Worm (Caenorhabditis elegans) whole organism, midembryonic: ENCODE data around the gene glr-4.
A peak's percentile ranks its signal among the peaks of the same experiment; 100 is the strongest.

Experiments
- cog-1 ChIP-seq: sonication (generic microtip); optimal IDR thresholded peaks from 2 replicates; lab custom pipeline; 2016; ENCODE audit warnings: missing genetic modification characterization, missing compliant biosample characterization
- flt-1 ChIP-seq: fragments of 200-800 bp; sonication (Bioruptor generic); IDR thresholded peaks from 2 replicates; pipeline ENCODE4 v1.3.6; 2022; ENCODE audit warnings: missing genetic modification characterization, missing compliant biosample characterization
- klf-2 ChIP-seq: fragments of 200-800 bp; sonication (Bioruptor generic); conservative IDR thresholded peaks from 2 replicates; pipeline ENCODE4 v1.3.6; 2022; ENCODE audit warnings: missing genetic modification reagents, missing genetic modification characterization, missing compliant biosample characterization
- ztf-23 ChIP-seq: fragments of 200-800 bp; sonication (Bioruptor generic); IDR thresholded peaks from 2 replicates; pipeline ENCODE4 v1.3.6; 2022; ENCODE audit warnings: missing genetic modification reagents, missing genetic modification characterization, missing compliant biosample characterization
- ztf-29 ChIP-seq: fragments of 200-800 bp; sonication (Bioruptor generic); IDR thresholded peaks from 2 replicates; pipeline ENCODE4 v1.3.6; 2022; ENCODE audit warnings: missing genetic modification reagents, missing genetic modification characterization, missing compliant biosample characterization

ce11 chrII:7809358-7809914 lies 15.3 kb upstream of the glr-4 start:
- TF ChIP-seq ztf-29 (GFP tag; lab: Robert Waterston, UW) (no peak), flt-1 (GFP tag; lab: Robert Waterston, UW) (no peak), ztf-23 (GFP tag; lab: Robert Waterston, UW) (no peak), cog-1 (tag; lab: Kevin White, UChicago) (peak; percentile 85), klf-2 (GFP tag; lab: Robert Waterston, UW) (no peak)
